Worm (Caenorhabditis elegans) whole organism, L4 larva: Measurements from ENCODE around the gene cyld-1.

Source experiments
- F10B5.3 ChIP-seq: sonication (generic microtip); optimal IDR thresholded peaks from 2 replicates; lab custom pipeline; 2016; ENCODE audit warnings: mild to moderate bottlenecking, missing genetic modification characterization, missing compliant biosample characterization
- F37D6.2 ChIP-seq: sonication (generic microtip); optimal IDR thresholded peaks from 2 replicates; lab custom pipeline; 2016; ENCODE audit warnings: mild to moderate bottlenecking, missing genetic modification characterization, missing compliant biosample characterization
- T26A8.4 ChIP-seq: fragments of 200-800 bp; sonication (Bioruptor generic); IDR thresholded peaks from 2 replicates; pipeline ENCODE4 v1.3.6; 2022; ENCODE audit warnings: missing genetic modification characterization, missing compliant biosample characterization
- aha-1 ChIP-seq: fragments of 150-350 bp; peaks from one replicate; lab custom pipeline; 2014; ENCODE audit warnings: missing biosample characterization, missing genetic modification characterization
- aly-2 ChIP-seq: sonication (generic microtip); optimal IDR thresholded peaks from 2 replicates; lab custom pipeline; 2018; ENCODE audit warnings: missing biosample characterization, missing genetic modification characterization
- arid-1 ChIP-seq: fragments of 200-800 bp; sonication (Bioruptor generic); conservative IDR thresholded peaks from 2 replicates; pipeline ENCODE4 v1.3.6; 2022; ENCODE audit warnings: missing genetic modification reagents, missing genetic modification characterization, missing compliant biosample characterization
- attf-4 ChIP-seq: sonication (generic microtip); optimal IDR thresholded peaks from 3 replicates; lab custom pipeline; 2017; ENCODE audit warnings: missing biosample characterization, missing genetic modification characterization
- ceh-20 ChIP-seq: fragments of 200-800 bp; sonication (Bioruptor generic); IDR thresholded peaks from 2 replicates; pipeline ENCODE4 v1.3.6; 2022; ENCODE audit warnings: missing genetic modification reagents, missing genetic modification characterization, missing compliant biosample characterization
- ceh-82 ChIP-seq: sonication (generic microtip); optimal IDR thresholded peaks from 2 replicates; lab custom pipeline; 2017; ENCODE audit warnings: missing biosample characterization, missing genetic modification characterization
- daf-12 ChIP-seq: fragments of 150-350 bp; optimal IDR thresholded peaks from 2 replicates; lab custom pipeline; 2014; ENCODE audit warnings: missing biosample characterization, missing genetic modification reagents, missing genetic modification characterization
- daf-16 ChIP-seq, 3 experiments: sonication (generic microtip); optimal IDR thresholded peaks; 2 replicates each; lab custom pipeline; 2016 to 2017; ENCODE audit warnings: missing genetic modification characterization in 3 of 3, missing genetic modification reagents in 3 of 3, mild to moderate bottlenecking in 2 of 3, missing compliant biosample characterization in 2 of 3, missing biosample characterization in 1 of 3, moderate library complexity in 1 of 3
- dmd-6 ChIP-seq: fragments of 200-800 bp; sonication (Bioruptor generic); IDR thresholded peaks from 2 replicates; pipeline ENCODE4 v1.3.6; 2022; ENCODE audit warnings: missing genetic modification reagents, missing genetic modification characterization, missing compliant biosample characterization
- dpl-1 ChIP-seq: fragments of 150-350 bp; optimal IDR thresholded peaks from 2 replicates; lab custom pipeline; 2014; ENCODE audit warnings: missing biosample characterization, missing genetic modification reagents, missing genetic modification characterization
- dve-1 ChIP-seq: sonication (generic microtip); optimal IDR thresholded peaks from 2 replicates; lab custom pipeline; 2017; ENCODE audit warnings: antibody characterized with exemption, mild to moderate bottlenecking, missing genetic modification characterization, missing compliant biosample characterization; ENCODE audit not compliant: insufficient read depth
- egl-27 ChIP-seq: sonication (generic microtip); optimal IDR thresholded peaks from 3 replicates; lab custom pipeline; 2017; ENCODE audit warnings: missing biosample characterization, missing genetic modification reagents, missing genetic modification characterization
- egl-43 ChIP-seq: fragments of 200-800 bp; sonication (Bioruptor generic); IDR thresholded peaks from 2 replicates; pipeline ENCODE4 v1.3.6; 2022; ENCODE audit warnings: missing genetic modification reagents, missing genetic modification characterization, missing compliant biosample characterization
- fkh-10 ChIP-seq: fragments of 150-350 bp; optimal IDR thresholded peaks from 2 replicates; lab custom pipeline; 2014; ENCODE audit warnings: missing biosample characterization, missing genetic modification reagents, missing genetic modification characterization
- fos-1 ChIP-seq: fragments of 150-350 bp; optimal IDR thresholded peaks from 2 replicates; lab custom pipeline; 2014; ENCODE audit warnings: missing biosample characterization, missing genetic modification characterization
- gei-8 ChIP-seq: fragments of 200-800 bp; sonication (Bioruptor generic); optimal IDR thresholded peaks from 2 replicates; lab custom pipeline; 2018; ENCODE audit warnings: mild to moderate bottlenecking, missing genetic modification characterization, missing compliant biosample characterization
- hlh-11 ChIP-seq: fragments of 200-800 bp; sonication (Bioruptor generic); optimal IDR thresholded peaks from 2 replicates; lab custom pipeline; 2018; ENCODE audit warnings: mild to moderate bottlenecking, missing genetic modification characterization, missing compliant biosample characterization
- hlh-30 ChIP-seq: sonication (generic microtip); optimal IDR thresholded peaks from 2 replicates; lab custom pipeline; 2017; ENCODE audit warnings: antibody characterized with exemption, mild to moderate bottlenecking, missing genetic modification characterization, missing compliant biosample characterization; ENCODE audit not compliant: insufficient read depth
- jun-1 ChIP-seq: fragments of 150-350 bp; optimal IDR thresholded peaks from 2 replicates; lab custom pipeline; 2014; ENCODE audit warnings: missing biosample characterization, missing genetic modification reagents, missing genetic modification characterization
- lin-39 ChIP-seq: fragments of 150-350 bp; optimal IDR thresholded peaks from 2 replicates; lab custom pipeline; 2014; ENCODE audit warnings: missing biosample characterization, missing genetic modification reagents, missing genetic modification characterization
- lsy-2 ChIP-seq, 2 experiments: fragments of 150-350 bp in 1 of 2; sonication (generic microtip) in 1 of 2; optimal IDR thresholded peaks; 2 replicates each; lab custom pipeline; 2014 to 2017; ENCODE audit warnings: missing biosample characterization in 2 of 2, missing genetic modification characterization in 2 of 2
- mdl-1 ChIP-seq, 2 experiments: fragments of 150-350 bp in 1 of 2; sonication (generic microtip) in 1 of 2; optimal IDR thresholded peaks; 2 replicates each; lab custom pipeline; 2014 to 2017; ENCODE audit warnings: missing biosample characterization in 2 of 2, missing genetic modification characterization in 2 of 2
- mep-1 ChIP-seq: fragments of 150-350 bp; sonication (generic microtip); optimal IDR thresholded peaks from 3 replicates; lab custom pipeline; 2014; ENCODE audit warnings: missing biosample characterization, missing genetic modification characterization
- mes-2 ChIP-seq: sonication (generic microtip); optimal IDR thresholded peaks from 2 replicates; lab custom pipeline; 2016; ENCODE audit warnings: missing genotype, mild to moderate bottlenecking, missing genetic modification characterization, missing compliant biosample characterization; ENCODE audit not compliant: poor library complexity, severe bottlenecking
- nhr-11 ChIP-seq: fragments of 150-350 bp; optimal IDR thresholded peaks from 2 replicates; lab custom pipeline; 2014; ENCODE audit warnings: missing biosample characterization, missing genetic modification characterization
- nhr-25 ChIP-seq: sonication (generic microtip); optimal IDR thresholded peaks from 2 replicates; lab custom pipeline; 2017; ENCODE audit warnings: missing genetic modification characterization, mild to moderate bottlenecking, missing compliant biosample characterization, antibody characterized with exemption, moderate library complexity, borderline replicate concordance; ENCODE audit not compliant: insufficient read depth
- nhr-28 ChIP-seq: fragments of 150-350 bp; optimal IDR thresholded peaks from 2 replicates; lab custom pipeline; 2014; ENCODE audit warnings: missing biosample characterization, missing genetic modification characterization
- nhr-48 ChIP-seq: sonication (generic microtip); optimal IDR thresholded peaks from 2 replicates; lab custom pipeline; 2016; ENCODE audit warnings: mild to moderate bottlenecking, missing genetic modification characterization, missing compliant biosample characterization
- nhr-6 ChIP-seq: fragments of 150-350 bp; optimal IDR thresholded peaks from 2 replicates; lab custom pipeline; 2014; ENCODE audit warnings: missing biosample characterization, missing genetic modification characterization
- nhr-76 ChIP-seq: fragments of 150-350 bp; optimal IDR thresholded peaks from 2 replicates; lab custom pipeline; 2014; ENCODE audit warnings: missing biosample characterization, missing genetic modification characterization
- nhr-77 ChIP-seq: fragments of 150-350 bp; optimal IDR thresholded peaks from 2 replicates; lab custom pipeline; 2014; ENCODE audit warnings: missing biosample characterization, missing genetic modification characterization
- php-3 ChIP-seq: fragments of 200-800 bp; sonication (Bioruptor generic); IDR thresholded peaks from 2 replicates; pipeline ENCODE4 v1.3.6; 2022; ENCODE audit warnings: missing genetic modification reagents, missing genetic modification characterization, missing compliant biosample characterization
- saeg-2 ChIP-seq: fragments of 200-800 bp; sonication (Bioruptor generic); IDR thresholded peaks from 2 replicates; pipeline ENCODE4 v1.3.6; 2022; ENCODE audit warnings: missing genetic modification reagents, missing genetic modification characterization, missing compliant biosample characterization
- set-16 ChIP-seq: fragments of 200-800 bp; sonication (Bioruptor generic); IDR thresholded peaks from 2 replicates; pipeline ENCODE4 v1.3.6; 2022; ENCODE audit warnings: missing genetic modification reagents, missing genetic modification characterization, missing compliant biosample characterization
- snpc-4 ChIP-seq: fragments of 150-350 bp; optimal IDR thresholded peaks from 2 replicates; lab custom pipeline; 2014; ENCODE audit warnings: missing biosample characterization, missing genetic modification characterization
- spr-1 ChIP-seq: sonication (generic microtip); optimal IDR thresholded peaks from 2 replicates; lab custom pipeline; 2016; ENCODE audit warnings: mild to moderate bottlenecking, missing genetic modification characterization, missing compliant biosample characterization
- unc-39 ChIP-seq: sonication (generic microtip); optimal IDR thresholded peaks from 2 replicates; lab custom pipeline; 2017; ENCODE audit warnings: missing biosample characterization, missing genetic modification characterization
- unc-62 ChIP-seq, 3 experiments: fragments of 150-350 bp in 1 of 3; sonication (generic microtip); optimal IDR thresholded peaks in 2 of 3; peaks in 1 of 3; 1 replicate in 1 of 3; 2 replicates in 2 of 3; lab custom pipeline; 2014 to 2017; ENCODE audit warnings: missing biosample characterization in 3 of 3, missing genetic modification characterization in 3 of 3, missing genetic modification reagents in 3 of 3, missing genotype in 1 of 3
- zip-2 ChIP-seq: fragments of 150-350 bp; optimal IDR thresholded peaks from 2 replicates; lab custom pipeline; 2014; ENCODE audit warnings: missing biosample characterization, missing genetic modification characterization

cyld-1 gene

ce11 chrIII:9912998-9913397 is 2.5 kb upstream of the cyld-1 start:
- TF ChIP-seq nhr-28 (peak; percentile 0), aha-1 (peak; percentile 96), php-3 (GFP tag; lab: Robert Waterston, UW) (0 out of 2 replicates have a peak, but pooled peaks have one; percentile 55), egl-27 (tag; lab: Kevin White, UChicago) (no peak), nhr-11 (tag; lab: Kevin White, UChicago) (no peak), F37D6.2 (tag; lab: Kevin White, UChicago) (no peak), hlh-30 (peak; percentile 41), nhr-76 (tag; lab: Kevin White, UChicago) (no peak), nhr-48 (tag; lab: Kevin White, UChicago) (no peak), daf-16 (GFP tag; optimal IDR thresholded peaks at IDR 0.05; lab: Kevin White, UChicago) (no peak), daf-16 (tag; optimal IDR thresholded peaks at IDR 0.05; lab: Kevin White, UChicago) (peak; percentile 48), dmd-6 (peak; percentile 44), dve-1 (peak; percentile 62), attf-4 (tag; lab: Kevin White, UChicago) (no peak), hlh-11 (tag; lab: Kevin White, UChicago) (peak; percentile 34)

ce11 chrIII:9912501-9912900 is 2.0 kb upstream of the cyld-1 start:
- peak; percentile 39 for TF ChIP-seq hlh-30
- no peak for TF ChIP-seq lin-39 (tag; lab: Kevin White, UChicago)
- TF ChIP-seq F10B5.3 (tag; lab: Kevin White, UChicago) = no peak
- peak; percentile 55 for TF ChIP-seq dpl-1 (GFP tag; lab: Kevin White, UChicago)
- peak in 1 of 2 experiments; percentile 6 for TF ChIP-seq lsy-2 (tag; optimal IDR thresholded peaks at IDR 0.05; lab: Kevin White, UChicago)
- no peak for TF ChIP-seq daf-16 (GFP tag; optimal IDR thresholded peaks at IDR 0.05; lab: Kevin White, UChicago)
- peak; percentile 19 for TF ChIP-seq daf-16 (tag; optimal IDR thresholded peaks at IDR 0.05; lab: Kevin White, UChicago)

ce11 chrIII:9908769-9909168 is 1.7 kb downstream of the cyld-1 start:
- peak; percentile 2 for TF ChIP-seq dve-1
- peak; percentile 7 for TF ChIP-seq hlh-30
- TF ChIP-seq daf-16 (GFP tag; optimal IDR thresholded peaks at IDR 0.05; lab: Kevin White, UChicago) = no peak
- no peak for TF ChIP-seq daf-16 (tag; optimal IDR thresholded peaks at IDR 0.05; lab: Kevin White, UChicago)

- TF ChIP-seq nhr-28 = peak; percentile 37
- TF ChIP-seq nhr-6 (tag; lab: Kevin White, UChicago) = no peak
- peak in 1 of 2 experiments; percentile 23 for TF ChIP-seq unc-62 (GFP tag; optimal IDR thresholded peaks at IDR 0.05 in 1 of 2; lab: Kevin White, UChicago)
- no peak for TF ChIP-seq unc-62 (tag; optimal IDR thresholded peaks at IDR 0.05; lab: Kevin White, UChicago)
- TF ChIP-seq T26A8.4 (GFP tag; lab: Robert Waterston, UW) = no peak
- TF ChIP-seq zip-2 (tag; lab: Kevin White, UChicago) = no peak
- no peak for TF ChIP-seq nhr-77 (tag; lab: Kevin White, UChicago)
- peak; percentile 22 for TF ChIP-seq mes-2
These were observed 2.9 kb downstream of the cyld-1 start for ce11 chrIII:9907574-9907973.

ce11 chrIII:9905307-9905706 is 5.2 kb downstream of the cyld-1 start:
- TF ChIP-seq mdl-1 (tag; optimal IDR thresholded peaks at IDR 0.05; lab: Kevin White, UChicago) (peak in 1 of 2 experiments; percentile 36), ceh-20 (GFP tag; lab: Robert Waterston, UW) (no peak), jun-1 (tag; lab: Kevin White, UChicago) (no peak), dmd-6 (0 out of 2 replicates have a peak, but pooled peaks have one; percentile 21), arid-1 (GFP tag; lab: Robert Waterston, UW) (no peak), daf-12 (tag; lab: Kevin White, UChicago) (no peak), unc-62 (GFP tag; optimal IDR thresholded peaks at IDR 0.05 in 1 of 2; lab: Kevin White, UChicago) (peak in 1 of 2 experiments; percentile 95), unc-62 (tag; optimal IDR thresholded peaks at IDR 0.05; lab: Kevin White, UChicago) (no peak), set-16 (0 out of 2 replicates have a peak, but pooled peaks have one; percentile 17), hlh-11 (tag; lab: Kevin White, UChicago) (peak; percentile 19), nhr-25 (tag; lab: Kevin White, UChicago) (no peak), fkh-10 (GFP tag; lab: Kevin White, UChicago) (peak; percentile 83), gei-8 (GFP tag; lab: Kevin White, UChicago) (no peak), egl-43 (GFP tag; lab: Robert Waterston, UW) (no peak), spr-1 (tag; lab: Kevin White, UChicago) (no peak), lsy-2 (tag; optimal IDR thresholded peaks at IDR 0.05; lab: Kevin White, UChicago) (peak in 1 of 2 experiments; percentile 1), unc-39 (tag; lab: Kevin White, UChicago) (no peak), ceh-82 (tag; lab: Kevin White, UChicago) (no peak), aly-2 (tag; lab: Kevin White, UChicago) (no peak), snpc-4 (tag; lab: Kevin White, UChicago) (no peak), fos-1 (tag; lab: Kevin White, UChicago) (no peak), saeg-2 (no peak), aha-1 (peak; percentile 90), php-3 (GFP tag; lab: Robert Waterston, UW) (no peak), mep-1 (tag; lab: Kevin White, UChicago) (peak; percentile 45)
